Worm (Caenorhabditis elegans) whole organism, L2 larva: ENCODE measurements around the gene C29F7.2.

Source experiments
- C34F6.9 ChIP-seq: fragments of 150-350 bp; optimal IDR thresholded peaks from 2 replicates; lab custom pipeline; 2014; ENCODE audit warnings: missing biosample characterization, missing genetic modification characterization
- F13H6.1 ChIP-seq: sonication (generic microtip); optimal IDR thresholded peaks from 2 replicates; lab custom pipeline; 2016; ENCODE audit warnings: missing genetic modification characterization, missing compliant biosample characterization
- R02D3.7 ChIP-seq: fragments of 150-350 bp; optimal IDR thresholded peaks from 2 replicates; lab custom pipeline; 2014; ENCODE audit warnings: missing biosample characterization, missing genetic modification characterization
- Y55F3AM.14 ChIP-seq: fragments of 200-800 bp; sonication (Bioruptor generic); optimal IDR thresholded peaks from 2 replicates; lab custom pipeline; 2018; ENCODE audit warnings: mild to moderate bottlenecking, missing genetic modification characterization, missing compliant biosample characterization
- alr-1 ChIP-seq: fragments of 150-350 bp; optimal IDR thresholded peaks from 2 replicates; lab custom pipeline; 2014; ENCODE audit warnings: missing biosample characterization, missing genetic modification characterization
- aly-2 ChIP-seq: fragments of 150-350 bp; optimal IDR thresholded peaks from 2 replicates; lab custom pipeline; 2014; ENCODE audit warnings: missing biosample characterization, missing genetic modification characterization
- ama-1 ChIP-seq: fragments of 150-350 bp; optimal IDR thresholded peaks from 2 replicates; lab custom pipeline; 2018; ENCODE audit warnings: inconsistent platforms
- blmp-1 ChIP-seq: sonication (generic microtip); optimal IDR thresholded peaks from 2 replicates; lab custom pipeline; 2017; ENCODE audit warnings: missing genetic modification characterization, mild to moderate bottlenecking, missing compliant biosample characterization, antibody characterized with exemption, moderate library complexity; ENCODE audit not compliant: insufficient read depth
- ceh-16 ChIP-seq: fragments of 150-350 bp; optimal IDR thresholded peaks from 2 replicates; lab custom pipeline; 2014; ENCODE audit warnings: missing biosample characterization, missing genetic modification characterization
- ceh-82 ChIP-seq: fragments of 150-350 bp; optimal IDR thresholded peaks from 2 replicates; lab custom pipeline; 2014; ENCODE audit warnings: missing biosample characterization, missing genetic modification characterization
- crh-2 ChIP-seq: sonication (generic microtip); optimal IDR thresholded peaks from 2 replicates; lab custom pipeline; 2017; ENCODE audit warnings: missing biosample characterization, missing genetic modification characterization
- dmd-4 ChIP-seq: sonication (generic microtip); optimal IDR thresholded peaks from 2 replicates; lab custom pipeline; 2017; ENCODE audit warnings: missing biosample characterization, missing genetic modification characterization
- egl-27 ChIP-seq: sonication (generic microtip); optimal IDR thresholded peaks from 3 replicates; lab custom pipeline; 2017; ENCODE audit warnings: missing biosample characterization, missing genetic modification reagents, missing genetic modification characterization
- fos-1 ChIP-seq: fragments of 150-350 bp; optimal IDR thresholded peaks from 2 replicates; lab custom pipeline; 2014; ENCODE audit warnings: missing biosample characterization, missing genetic modification characterization
- gmeb-1 ChIP-seq: fragments of 150-350 bp; optimal IDR thresholded peaks from 2 replicates; lab custom pipeline; 2014; ENCODE audit warnings: missing biosample characterization, missing genetic modification characterization
- lin-11 ChIP-seq: fragments of 150-350 bp; sonication (generic microtip); optimal IDR thresholded peaks from 2 replicates; lab custom pipeline; 2014; ENCODE audit warnings: missing biosample characterization, missing genetic modification characterization, inconsistent platforms, mixed read lengths
- lin-13 ChIP-seq: fragments of 150-350 bp; optimal IDR thresholded peaks from 2 replicates; lab custom pipeline; 2014; ENCODE audit warnings: missing biosample characterization, missing genetic modification reagents, missing genetic modification characterization
- lsy-2 ChIP-seq, 2 experiments: fragments of 150-350 bp in 1 of 2; sonication (generic microtip) in 1 of 2; optimal IDR thresholded peaks; 2 replicates each; lab custom pipeline; 2014 to 2017; ENCODE audit warnings: missing biosample characterization in 2 of 2, missing genetic modification characterization in 2 of 2
- mab-5 ChIP-seq: fragments of 150-350 bp; optimal IDR thresholded peaks from 2 replicates; lab custom pipeline; 2014; ENCODE audit warnings: missing biosample characterization, missing genetic modification characterization
- mbf-1 ChIP-seq: sonication (generic microtip); optimal IDR thresholded peaks from 2 replicates; lab custom pipeline; 2017; ENCODE audit warnings: missing biosample characterization, missing genetic modification characterization
- mdl-1 ChIP-seq, 2 experiments: fragments of 150-350 bp in 1 of 2; sonication (generic microtip) in 1 of 2; optimal IDR thresholded peaks; 2 replicates each; lab custom pipeline; 2017; ENCODE audit warnings: missing biosample characterization in 2 of 2, missing genetic modification characterization in 2 of 2
- nhr-10 ChIP-seq: sonication (generic microtip); optimal IDR thresholded peaks from 2 replicates; lab custom pipeline; 2017; ENCODE audit warnings: missing biosample characterization, missing genetic modification characterization
- nhr-11 ChIP-seq: fragments of 150-350 bp; optimal IDR thresholded peaks from 2 replicates; lab custom pipeline; 2014; ENCODE audit warnings: missing biosample characterization, missing genetic modification characterization
- nhr-12 ChIP-seq: fragments of 150-350 bp; optimal IDR thresholded peaks from 2 replicates; lab custom pipeline; 2014; ENCODE audit warnings: missing biosample characterization, missing genetic modification characterization
- nhr-129 ChIP-seq: fragments of 150-350 bp; optimal IDR thresholded peaks from 2 replicates; lab custom pipeline; 2014; ENCODE audit warnings: missing biosample characterization, missing genetic modification characterization
- nhr-21 ChIP-seq: fragments of 150-350 bp; optimal IDR thresholded peaks from 2 replicates; lab custom pipeline; 2014; ENCODE audit warnings: missing biosample characterization, missing genetic modification characterization
- nhr-23 ChIP-seq: fragments of 150-350 bp; optimal IDR thresholded peaks from 2 replicates; lab custom pipeline; 2014; ENCODE audit warnings: missing biosample characterization, missing genetic modification reagents, missing genetic modification characterization
- nhr-237 ChIP-seq: fragments of 150-350 bp; optimal IDR thresholded peaks from 2 replicates; lab custom pipeline; 2014; ENCODE audit warnings: missing biosample characterization, missing genetic modification characterization
- nhr-25 ChIP-seq: fragments of 150-350 bp; sonication (generic microtip); optimal IDR thresholded peaks from 3 replicates; lab custom pipeline; 2014; ENCODE audit warnings: missing biosample characterization, missing genetic modification characterization
- nhr-77 ChIP-seq: fragments of 150-350 bp; optimal IDR thresholded peaks from 2 replicates; lab custom pipeline; 2014; ENCODE audit warnings: missing biosample characterization, missing genetic modification characterization
- peb-1 ChIP-seq: fragments of 150-350 bp; optimal IDR thresholded peaks from 2 replicates; lab custom pipeline; 2014; ENCODE audit warnings: missing biosample characterization, missing genetic modification characterization
- sem-4 ChIP-seq: fragments of 150-350 bp; optimal IDR thresholded peaks from 2 replicates; lab custom pipeline; 2014; ENCODE audit warnings: missing biosample characterization, missing genetic modification reagents, missing genetic modification characterization
- skn-1 ChIP-seq: sonication (generic microtip); optimal IDR thresholded peaks from 2 replicates; lab custom pipeline; 2017; ENCODE audit warnings: missing biosample characterization, missing genetic modification characterization
- sma-3 ChIP-seq: sonication (generic microtip); optimal IDR thresholded peaks from 2 replicates; lab custom pipeline; 2016; ENCODE audit warnings: missing genetic modification reagents, missing genetic modification characterization, missing compliant biosample characterization
- sma-9 ChIP-seq, 2 experiments: fragments of 150-350 bp in 1 of 2; sonication (generic microtip) in 1 of 2; optimal IDR thresholded peaks; 2 replicates each; lab custom pipeline; 2014 to 2016; ENCODE audit warnings: missing genetic modification characterization in 2 of 2, mild to moderate bottlenecking in 1 of 2, missing biosample characterization in 1 of 2, missing compliant biosample characterization in 1 of 2, missing genetic modification reagents in 1 of 2, moderate library complexity in 1 of 2
- snpc-4 ChIP-seq: fragments of 150-350 bp; optimal IDR thresholded peaks from 2 replicates; lab custom pipeline; 2014; ENCODE audit warnings: missing biosample characterization, missing genetic modification characterization
- unc-39 ChIP-seq: fragments of 150-350 bp; optimal IDR thresholded peaks from 2 replicates; lab custom pipeline; 2014; ENCODE audit warnings: missing biosample characterization, missing genetic modification characterization
- unc-55 ChIP-seq: fragments of 150-350 bp; sonication (generic microtip); optimal IDR thresholded peaks from 3 replicates; lab custom pipeline; 2014; ENCODE audit warnings: missing biosample characterization, missing genetic modification reagents, missing genetic modification characterization
- unc-62 ChIP-seq: fragments of 150-350 bp; optimal IDR thresholded peaks from 2 replicates; lab custom pipeline; 2014; ENCODE audit warnings: missing biosample characterization, missing genetic modification reagents, missing genetic modification characterization
- ztf-1 ChIP-seq: fragments of 200-800 bp; sonication (Bioruptor generic); conservative IDR thresholded peaks from 2 replicates; pipeline ENCODE4 v1.3.6; 2022; ENCODE audit warnings: missing genetic modification characterization, missing compliant biosample characterization
- ztf-11 ChIP-seq: sonication (generic microtip); optimal IDR thresholded peaks from 2 replicates; lab custom pipeline; 2017; ENCODE audit warnings: missing biosample characterization, missing genetic modification characterization
- ztf-4 ChIP-seq: fragments of 150-350 bp; optimal IDR thresholded peaks from 2 replicates; lab custom pipeline; 2014; ENCODE audit warnings: missing biosample characterization, missing genetic modification characterization

The C29F7.2 gene

ce11 chrX:13415722-13416121, at the start of gene C29F7.2:
TSS of gene C29F7.2 (plus strand) at chrX:13416078.
- TF ChIP-seq nhr-10 (tag; lab: Kevin White, UChicago) (no peak), sem-4 (tag; lab: Kevin White, UChicago) (no peak), F13H6.1 (no peak), sma-3 (GFP tag; lab: Kevin White, UChicago) (peak; percentile 18), mab-5 (tag; lab: Kevin White, UChicago) (no peak), sma-9 (GFP tag; optimal IDR thresholded peaks at IDR 0.05; lab: Kevin White, UChicago) (peak; percentile 57), sma-9 (tag; optimal IDR thresholded peaks at IDR 0.05; lab: Kevin White, UChicago) (no peak), fos-1 (peak; percentile 32), nhr-237 (tag; lab: Kevin White, UChicago) (no peak), ztf-4 (tag; lab: Kevin White, UChicago) (no peak), ceh-16 (tag; lab: Kevin White, UChicago) (no peak), mdl-1 (tag; optimal IDR thresholded peaks at IDR 0.05; lab: Kevin White, UChicago) (no peak), blmp-1 (no peak), nhr-12 (tag; lab: Kevin White, UChicago) (no peak), unc-62 (GFP tag; lab: Kevin White, UChicago) (no peak), nhr-23 (tag; lab: Kevin White, UChicago) (no peak), nhr-77 (tag; lab: Kevin White, UChicago) (no peak), lin-11 (tag; lab: Kevin White, UChicago) (no peak), skn-1 (tag; lab: Kevin White, UChicago) (no peak), peb-1 (tag; lab: Kevin White, UChicago) (no peak), ceh-82 (no peak), nhr-25 (tag; lab: Kevin White, UChicago) (no peak), snpc-4 (tag; lab: Kevin White, UChicago) (no peak), alr-1 (tag; lab: Kevin White, UChicago) (no peak), nhr-21 (no peak), lin-13 (no peak), crh-2 (peak; percentile 38), unc-55 (GFP tag; lab: Kevin White, UChicago) (no peak), unc-39 (tag; lab: Kevin White, UChicago) (no peak), aly-2 (no peak), lsy-2 (tag; optimal IDR thresholded peaks at IDR 0.05; lab: Kevin White, UChicago) (no peak), gmeb-1 (peak; percentile 17), nhr-129 (tag; lab: Kevin White, UChicago) (no peak), ztf-1 (no peak), ama-1 (lab: Kevin White, UChicago) (no peak)
- TF ChIP-seq, all 48 proteins: peak for 5

ce11 chrX:13366955-13367354, 48.9 kb upstream of the C29F7.2 start:
- TF ChIP-seq nhr-129 (tag; lab: Kevin White, UChicago) (peak; percentile 66), sma-9 (GFP tag; optimal IDR thresholded peaks at IDR 0.05; lab: Kevin White, UChicago) (peak; percentile 34), sma-9 (tag; optimal IDR thresholded peaks at IDR 0.05; lab: Kevin White, UChicago) (no peak), crh-2 (peak; percentile 27), nhr-21 (no peak), C34F6.9 (no peak), ztf-11 (no peak), ceh-82 (no peak), unc-39 (tag; lab: Kevin White, UChicago) (no peak), dmd-4 (tag; lab: Kevin White, UChicago) (no peak), ceh-16 (tag; lab: Kevin White, UChicago) (no peak)

ce11 chrX:13368283-13368682, 47.6 kb upstream of the C29F7.2 start:
- TF ChIP-seq nhr-25 (tag; lab: Kevin White, UChicago) (no peak), sma-9 (GFP tag; optimal IDR thresholded peaks at IDR 0.05; lab: Kevin White, UChicago) (peak; percentile 83), sma-9 (tag; optimal IDR thresholded peaks at IDR 0.05; lab: Kevin White, UChicago) (no peak), blmp-1 (peak; percentile 1), crh-2 (peak; percentile 39), fos-1 (peak; percentile 89)
- TF ChIP-seq, all 48 proteins: peak for 4

- TF ChIP-seq nhr-11 (tag; lab: Kevin White, UChicago) = no peak
- TF ChIP-seq Y55F3AM.14 = no peak
- no peak for TF ChIP-seq unc-55 (GFP tag; lab: Kevin White, UChicago)
- TF ChIP-seq mbf-1 (tag; lab: Kevin White, UChicago) = no peak
- TF ChIP-seq ama-1 (lab: Kevin White, UChicago) = no peak
- no peak for TF ChIP-seq unc-39 (tag; lab: Kevin White, UChicago)
- TF ChIP-seq lin-11 (tag; lab: Kevin White, UChicago) = no peak
- TF ChIP-seq sma-3 (GFP tag; lab: Kevin White, UChicago) = no peak
- TF ChIP-seq ztf-1 = no peak
- TF ChIP-seq egl-27 = no peak
- no peak for TF ChIP-seq crh-2
- no peak for TF ChIP-seq gmeb-1
- no peak for TF ChIP-seq mab-5 (tag; lab: Kevin White, UChicago)
- no peak for TF ChIP-seq aly-2
- no peak for TF ChIP-seq R02D3.7 (tag; lab: Kevin White, UChicago)
Measured at ce11 chrX:13376185-13376584, 39.7 kb upstream of the C29F7.2 start.
